Worm (Caenorhabditis elegans): ENCODE data around the gene swan-1.

- TF ChIP-seq dao-5 (tag; optimal IDR thresholded peaks at IDR 0.05) (no peak), W03F9.2 (tag; optimal IDR thresholded peaks at IDR 0.05) (no peak), him-1 (tag; optimal IDR thresholded peaks at IDR 0.05) (no peak)
These were observed 33.9 kb upstream of the swan-1 start, which contains the start of gene srx-17 for ce11 chrV:13840909-13841308.
